ENCODE assay signal across 4 worm cellular contexts in genomic region chrV:18709203-18709860, ce11.
A peak's percentile ranks its signal among the peaks of the same experiment; 100 is the strongest.
TF ChIP-seq lines count a peak whose summit lies in the region.

Gene Y17D7C.6, plus strand, starts transcription at chrV:18709810.

TF ChIP-seq in whole organism, L4 larva, 104 proteins besides CTCF, POLR2A, EP300 and RAD21:
- TF ChIP-seq hlh-30 (tag; optimal IDR thresholded peaks at IDR 0.05; lab: Kevin White, UChicago; ENCODE audit: insufficient read depth) (no peak), pha-4 (GFP tag; IDR thresholded peaks at IDR 0.05; lab: Robert Waterston, UW) (no peak; the same call in 1 of the 2 replicates), pha-4 (tag; optimal IDR thresholded peaks at IDR 0.05; lab: Kevin White, UChicago) (no peak), ceh-82 (tag; optimal IDR thresholded peaks at IDR 0.05; lab: Kevin White, UChicago) (no peak), madf-5 (GFP tag; IDR thresholded peaks at IDR 0.05; lab: Robert Waterston, UW) (0 out of 4 replicates have a peak, but pooled peaks of 1 of the 2 experiments have one; percentile 75), egl-27 (tag; optimal IDR thresholded peaks at IDR 0.05; lab: Kevin White, UChicago) (no peak), dve-1 (tag; optimal IDR thresholded peaks at IDR 0.05; lab: Kevin White, UChicago; ENCODE audit: insufficient read depth) (no peak), dpl-1 (GFP tag; optimal IDR thresholded peaks at IDR 0.05; lab: Kevin White, UChicago) (no peak), ceh-62 (tag; optimal IDR thresholded peaks at IDR 0.05; lab: Kevin White, UChicago) (no peak), Y75B8A.6 (GFP tag; IDR thresholded peaks at IDR 0.05; lab: Robert Waterston, UW) (no peak), nhr-28 (tag; optimal IDR thresholded peaks at IDR 0.05; lab: Kevin White, UChicago) (no peak), dmd-8 (GFP tag; IDR thresholded peaks at IDR 0.05; lab: Robert Waterston, UW) (no peak), saeg-2 (GFP tag; IDR thresholded peaks at IDR 0.05; lab: Robert Waterston, UW) (0 out of 2 replicates have a peak, but pooled peaks have one; percentile 30), nhr-6 (tag; optimal IDR thresholded peaks at IDR 0.05; lab: Kevin White, UChicago) (no peak), nhr-41 (GFP tag; IDR thresholded peaks at IDR 0.05; lab: Robert Waterston, UW) (no peak), lin-38 (GFP tag; IDR thresholded peaks at IDR 0.05; lab: Robert Waterston, UW) (no peak), nhr-10 (tag; optimal IDR thresholded peaks at IDR 0.05; lab: Kevin White, UChicago) (no peak)

TF ChIP-seq in whole organism, early embryonic, 17 proteins besides CTCF, POLR2A, EP300 and RAD21:
- TF ChIP-seq flt-1 (GFP tag; IDR thresholded peaks at IDR 0.05; lab: Robert Waterston, UW), result no peak; the same call in 1 of the 2 replicates
- TF ChIP-seq ceh-13 (GFP tag; optimal IDR thresholded peaks at IDR 0.05; lab: Kevin White, UChicago), result peak; percentile 56

TF ChIP-seq in whole organism, late embryonic, 69 proteins besides CTCF, POLR2A, EP300 and RAD21:
- no peak for TF ChIP-seq madf-2 (tag; optimal IDR thresholded peaks at IDR 0.05; lab: Kevin White, UChicago)
- no peak for TF ChIP-seq ama-1 (optimal IDR thresholded peaks at IDR 0.05; lab: Kevin White, UChicago)
- TF ChIP-seq eyg-1 (tag; optimal IDR thresholded peaks at IDR 0.05; lab: Kevin White, UChicago), result no peak
- TF ChIP-seq ceh-19 (GFP tag; optimal IDR thresholded peaks at IDR 0.05; lab: Kevin White, UChicago), result peak; percentile 15

TF ChIP-seq in whole organism, young adult, 124 proteins besides CTCF, POLR2A, EP300 and RAD21:
- TF ChIP-seq sea-2 (GFP tag; IDR thresholded peaks at IDR 0.05; lab: Robert Waterston, UW) (no peak), attf-6 (GFP tag; IDR thresholded peaks at IDR 0.05; lab: Robert Waterston, UW) (no peak), egl-44 (GFP tag; IDR thresholded peaks at IDR 0.05; lab: Robert Waterston, UW) (peak; percentile 23; the same call in 1 of the 2 replicates), ztf-25 (GFP tag; IDR thresholded peaks at IDR 0.05; lab: Robert Waterston, UW) (no peak), Y79H2A.3 (GFP tag; conservative IDR thresholded peaks at IDR 0.05; lab: Robert Waterston, UW) (no peak), B0336.3 (GFP tag; IDR thresholded peaks at IDR 0.05; lab: Robert Waterston, UW) (no peak), aptf-3 (GFP tag; IDR thresholded peaks at IDR 0.05; lab: Robert Waterston, UW) (0 out of 2 replicates have a peak, but pooled peaks have one; percentile 65), bed-2 (GFP tag; IDR thresholded peaks at IDR 0.05; lab: Robert Waterston, UW) (no peak), ztf-26 (tag; optimal IDR thresholded peaks at IDR 0.05; lab: Kevin White, UChicago) (no peak), akir-1 (GFP tag; optimal IDR thresholded peaks at IDR 0.05; lab: Kevin White, UChicago) (no peak), mcd-1 (GFP tag; IDR thresholded peaks at IDR 0.05; lab: Robert Waterston, UW) (no peak), nfyb-1 (GFP tag; IDR thresholded peaks at IDR 0.05; lab: Robert Waterston, UW) (no peak), ceh-91 (GFP tag; IDR thresholded peaks at IDR 0.05; lab: Robert Waterston, UW) (no peak), ztf-6 (GFP tag; IDR thresholded peaks at IDR 0.05; lab: Robert Waterston, UW) (no peak), cebp-2 (GFP tag; IDR thresholded peaks at IDR 0.05; lab: Robert Waterston, UW) (0 out of 2 replicates have a peak, but pooled peaks have one; percentile 7), ceh-58 (GFP tag; IDR thresholded peaks at IDR 0.05; lab: Robert Waterston, UW) (0 out of 2 replicates have a peak, but pooled peaks have one; percentile 86), pbrm-1 (GFP tag; IDR thresholded peaks at IDR 0.05; lab: Robert Waterston, UW) (no peak), zfh-2 (GFP tag; conservative IDR thresholded peaks at IDR 0.05; lab: Robert Waterston, UW) (peak; percentile 69)
